Fruit fly (Drosophila melanogaster) whole organism, embryonic: ENCODE measurements around the gene CG9270.

Source experiments
- Atf6 ChIP-seq: fragments of 200-800 bp; sonication (Bioruptor generic); IDR thresholded peaks from 2 replicates; pipeline ENCODE4 v1.3.6; 2022; ENCODE audit warnings: missing biosample characterization, missing genetic modification characterization
- CG10366 ChIP-seq: fragments of 200-800 bp; sonication (Bioruptor generic); IDR thresholded peaks from 2 replicates; pipeline ENCODE4 v1.3.6; 2022; ENCODE audit warnings: missing biosample characterization, missing genetic modification characterization
- CG10654 ChIP-seq: fragments of 200-800 bp; sonication (Bioruptor generic); optimal IDR thresholded peaks from 2 replicates; lab custom pipeline; 2016; ENCODE audit warnings: missing biosample characterization, missing genetic modification characterization
- CG11398 ChIP-seq: fragments of 200-800 bp; sonication (Bioruptor generic); optimal IDR thresholded peaks from 2 replicates; lab custom pipeline; 2016; ENCODE audit warnings: missing biosample characterization, missing genetic modification characterization
- CG12219 ChIP-seq: fragments of 200-800 bp; sonication (Bioruptor generic); optimal IDR thresholded peaks from 3 replicates; lab custom pipeline; 2018; ENCODE audit warnings: missing biosample characterization, mild to moderate bottlenecking, missing genetic modification characterization
- CG12942 ChIP-seq: fragments of 200-800 bp; sonication (Bioruptor generic); optimal IDR thresholded peaks from 3 replicates; lab custom pipeline; 2016; ENCODE audit warnings: missing biosample characterization, missing genetic modification characterization
- CG1647 ChIP-seq: fragments of 200-800 bp; sonication (Bioruptor generic); optimal IDR thresholded peaks from 3 replicates; lab custom pipeline; 2016; ENCODE audit warnings: missing biosample characterization, missing genetic modification characterization
- CG17328 ChIP-seq: fragments of 200-800 bp; sonication (Bioruptor generic); IDR thresholded peaks from 2 replicates; pipeline ENCODE4 v1.3.6; 2022; ENCODE audit warnings: missing biosample characterization, missing genetic modification characterization
- CG17829 ChIP-seq: fragments of 200-800 bp; optimal IDR thresholded peaks from 2 replicates; lab custom pipeline; 2019; ENCODE audit warnings: missing biosample characterization, mild to moderate bottlenecking, missing genetic modification characterization, moderate library complexity
- CG33213 ChIP-seq: fragments of 200-800 bp; sonication (Bioruptor generic); optimal IDR thresholded peaks from 3 replicates; lab custom pipeline; 2016; ENCODE audit warnings: missing biosample characterization, missing genetic modification characterization
- CG4730 ChIP-seq: fragments of 200-800 bp; sonication (Bioruptor generic); IDR thresholded peaks from 2 replicates; pipeline ENCODE4 v1.3.6; 2022; ENCODE audit warnings: missing biosample characterization, missing genetic modification characterization
- CG6813 ChIP-seq: fragments of 200-800 bp; sonication (Bioruptor generic); optimal IDR thresholded peaks from 2 replicates; lab custom pipeline; 2017; ENCODE audit warnings: missing biosample characterization, missing genetic modification characterization, mild to moderate bottlenecking, moderate library complexity, missing genetic modification reagents
- CG8089 ChIP-seq: fragments of 200-800 bp; sonication (Bioruptor generic); optimal IDR thresholded peaks from 3 replicates; lab custom pipeline; 2016; ENCODE audit warnings: missing biosample characterization, missing genetic modification characterization
- CG8765 ChIP-seq: fragments of 200-800 bp; sonication (Bioruptor generic); IDR thresholded peaks from 2 replicates; pipeline ENCODE4 v1.3.6; 2022; ENCODE audit warnings: missing biosample characterization, missing genetic modification characterization
- CG8924 ChIP-seq: fragments of 200-800 bp; optimal IDR thresholded peaks from 3 replicates; lab custom pipeline; 2019; ENCODE audit warnings: missing biosample characterization, mild to moderate bottlenecking, missing genetic modification characterization, moderate library complexity
- CG9437 ChIP-seq: fragments of 200-800 bp; sonication (Bioruptor generic); optimal IDR thresholded peaks from 2 replicates; lab custom pipeline; 2018; ENCODE audit warnings: missing biosample characterization, mild to moderate bottlenecking, missing genetic modification characterization
- CHES-1-like ChIP-seq: fragments of 200-800 bp; sonication (Bioruptor generic); optimal IDR thresholded peaks from 2 replicates; lab custom pipeline; 2016; ENCODE audit warnings: missing biosample characterization, missing genetic modification characterization
- CkIIα-i1 ChIP-seq: fragments of 200-800 bp; sonication (Bioruptor generic); IDR thresholded peaks from 2 replicates; pipeline ENCODE4 v1.3.6; 2022; ENCODE audit warnings: missing biosample characterization, missing genetic modification characterization
- Deaf1 ChIP-seq: fragments of 200-800 bp; optimal IDR thresholded peaks from 3 replicates; lab custom pipeline; 2019; ENCODE audit warnings: missing biosample characterization, mild to moderate bottlenecking, missing genetic modification characterization, moderate library complexity
- Dek ChIP-seq: fragments of 200-800 bp; sonication (Bioruptor generic); optimal IDR thresholded peaks from 3 replicates; lab custom pipeline; 2019; ENCODE audit warnings: missing biosample characterization, mild to moderate bottlenecking, missing genetic modification characterization, moderate library complexity
- Dip2 ChIP-seq: fragments of 200-800 bp; sonication (Bioruptor generic); IDR thresholded peaks from 2 replicates; pipeline ENCODE4 v1.3.6; 2022; ENCODE audit warnings: missing biosample characterization, missing genetic modification characterization
- Fer1 ChIP-seq: fragments of 200-800 bp; sonication (Bioruptor generic); optimal IDR thresholded peaks from 2 replicates; lab custom pipeline; 2017; ENCODE audit warnings: missing biosample characterization, mild to moderate bottlenecking, missing genetic modification characterization
- Hmx ChIP-seq: fragments of 200-800 bp; sonication (Bioruptor generic); optimal IDR thresholded peaks from 2 replicates; lab custom pipeline; 2016; ENCODE audit warnings: missing biosample characterization, missing genetic modification characterization
- Hr39 ChIP-seq: fragments of >200 bp; optimal IDR thresholded peaks from 2 replicates; lab custom pipeline; 2017
- Hr78 ChIP-seq, 2 experiments: fragments of 200-800 bp in 1 of 2; fragments of >200 bp in 1 of 2; sonication (Bioruptor generic) in 1 of 2; optimal IDR thresholded peaks; 2 replicates each; lab custom pipeline; 2017 to 2019; ENCODE audit warnings: missing biosample characterization in 2 of 2, missing genetic modification characterization in 2 of 2, mild to moderate bottlenecking in 1 of 2, moderate library complexity in 1 of 2
- MESR4 ChIP-seq: fragments of 200-800 bp; sonication (Bioruptor generic); optimal IDR thresholded peaks from 2 replicates; lab custom pipeline; 2018; ENCODE audit warnings: missing biosample characterization, mild to moderate bottlenecking, missing genetic modification characterization, moderate library complexity
- Med ChIP-seq: fragments of 200-800 bp; sonication (Bioruptor generic); peaks from one replicate; lab custom pipeline; 2016; ENCODE audit warnings: missing biosample characterization, missing genetic modification characterization, mild to moderate bottlenecking, inconsistent platforms, moderate library complexity
- Mes4 ChIP-seq: fragments of 200-800 bp; sonication (Bioruptor generic); optimal IDR thresholded peaks from 2 replicates; lab custom pipeline; 2016; ENCODE audit warnings: missing biosample characterization, missing genetic modification characterization
- Nf-YA ChIP-seq: fragments of 200-800 bp; sonication (Bioruptor generic); IDR thresholded peaks from 2 replicates; pipeline ENCODE4 v1.3.6; 2022; ENCODE audit warnings: missing biosample characterization, missing genetic modification characterization
- NfI ChIP-seq: fragments of 200-800 bp; sonication (Bioruptor generic); optimal IDR thresholded peaks from 3 replicates; lab custom pipeline; 2018; ENCODE audit warnings: missing biosample characterization, mild to moderate bottlenecking, missing genetic modification characterization, moderate library complexity
- Scr ChIP-seq: fragments of 200-800 bp; sonication (Bioruptor generic); IDR thresholded peaks from 2 replicates; pipeline ENCODE4 v1.3.6; 2022; ENCODE audit warnings: missing biosample characterization, missing genetic modification characterization; ENCODE audit not compliant: partially characterized antibody
- Sin3A ChIP-seq: fragments of >200 bp; optimal IDR thresholded peaks from 2 replicates; lab custom pipeline; 2018
- Six4 ChIP-seq: fragments of 200-800 bp; sonication (Bioruptor generic); optimal IDR thresholded peaks from 2 replicates; lab custom pipeline; 2016; ENCODE audit warnings: missing biosample characterization, missing genetic modification characterization
- TFAM ChIP-seq: fragments of 200-800 bp; sonication (Bioruptor generic); optimal IDR thresholded peaks from 2 replicates; lab custom pipeline; 2017; ENCODE audit warnings: missing biosample characterization, missing genetic modification characterization, inconsistent platforms
- Vsx1 ChIP-seq: fragments of 200-800 bp; sonication (Bioruptor generic); optimal IDR thresholded peaks from 2 replicates; lab custom pipeline; 2017; ENCODE audit warnings: missing biosample characterization, mild to moderate bottlenecking, missing genetic modification characterization, missing genetic modification reagents
- az2 ChIP-seq: fragments of 200-800 bp; sonication (Bioruptor generic); optimal IDR thresholded peaks from 3 replicates; lab custom pipeline; 2016; ENCODE audit warnings: missing biosample characterization, missing genetic modification characterization
- bsh ChIP-seq, 2 experiments: fragments of 200-800 bp; sonication (Bioruptor generic); optimal IDR thresholded peaks; 2 replicates each; lab custom pipeline; 2017 to 2018; ENCODE audit warnings: mild to moderate bottlenecking in 2 of 2, missing biosample characterization in 2 of 2, missing genetic modification characterization in 2 of 2, moderate library complexity in 1 of 2
- croc ChIP-seq: fragments of 200-800 bp; sonication (Bioruptor generic); conservative IDR thresholded peaks from 3 replicates; pipeline ENCODE4 v1.3.6; 2022; ENCODE audit warnings: missing biosample characterization, missing genetic modification characterization
- da ChIP-seq: fragments of 200-800 bp; sonication (Bioruptor generic); optimal IDR thresholded peaks from 2 replicates; lab custom pipeline; 2016; ENCODE audit warnings: missing biosample characterization, missing genetic modification characterization
- fd3F ChIP-seq: fragments of 200-800 bp; sonication (Bioruptor generic); optimal IDR thresholded peaks from 2 replicates; lab custom pipeline; 2018; ENCODE audit warnings: missing biosample characterization, mild to moderate bottlenecking, missing genetic modification characterization, moderate library complexity
- fd64A ChIP-seq: fragments of 200-800 bp; sonication (Bioruptor generic); optimal IDR thresholded peaks from 3 replicates; lab custom pipeline; 2018; ENCODE audit warnings: missing biosample characterization, mild to moderate bottlenecking, missing genetic modification characterization
- gcm ChIP-seq: fragments of 200-800 bp; sonication (Bioruptor generic); optimal IDR thresholded peaks from 2 replicates; lab custom pipeline; 2019; ENCODE audit warnings: missing biosample characterization, mild to moderate bottlenecking, missing genetic modification characterization, moderate library complexity
- gfzf ChIP-seq: fragments of 200-800 bp; sonication (Bioruptor generic); optimal IDR thresholded peaks from 2 replicates; lab custom pipeline; 2016; ENCODE audit warnings: missing biosample characterization, mild to moderate bottlenecking, missing genetic modification characterization, moderate library complexity
- lmd ChIP-seq: fragments of 200-800 bp; sonication (Bioruptor generic); IDR thresholded peaks from 2 replicates; pipeline ENCODE4 v1.3.6; 2022; ENCODE audit warnings: missing biosample characterization, missing genetic modification characterization
- lola ChIP-seq, 3 experiments: fragments of >200 bp in 2 of 3; fragments of 200-800 bp in 1 of 3; sonication (Bioruptor generic) in 1 of 3; optimal IDR thresholded peaks; 2 replicates each; lab custom pipeline; 2017 to 2019; ENCODE audit warnings: missing biosample characterization in 3 of 3, missing genetic modification characterization in 3 of 3, mild to moderate bottlenecking in 1 of 3, moderate library complexity in 1 of 3
- lov ChIP-seq, 2 experiments: fragments of 200-800 bp in 1 of 2; fragments of >200 bp in 1 of 2; sonication (Bioruptor generic) in 1 of 2; IDR thresholded peaks in 1 of 2; optimal IDR thresholded peaks in 1 of 2; 2 replicates in 1 of 2; 3 replicates in 1 of 2; pipeline versions ENCODE4 v1.3.6 to Lab custom; 2017 to 2022; ENCODE audit warnings: missing biosample characterization in 1 of 2, missing genetic modification characterization in 1 of 2
- pita ChIP-seq: fragments of 200-800 bp; sonication (Bioruptor generic); optimal IDR thresholded peaks from 2 replicates; lab custom pipeline; 2017; ENCODE audit warnings: missing biosample characterization, mild to moderate bottlenecking, missing genetic modification characterization
- pum ChIP-seq: fragments of 200-800 bp; sonication (Bioruptor generic); optimal IDR thresholded peaks from 2 replicates; lab custom pipeline; 2016; ENCODE audit warnings: missing biosample characterization, missing genetic modification characterization
- row ChIP-seq: fragments of 200-800 bp; sonication (Bioruptor generic); IDR thresholded peaks from 3 replicates; pipeline ENCODE4 v1.3.6; 2022; ENCODE audit warnings: missing biosample characterization, missing genetic modification characterization
- schlank ChIP-seq: fragments of 200-800 bp; sonication (Bioruptor generic); optimal IDR thresholded peaks from 2 replicates; lab custom pipeline; 2018; ENCODE audit warnings: missing biosample characterization, mild to moderate bottlenecking, missing genetic modification characterization
- sim ChIP-seq: fragments of 200-800 bp; sonication (Bioruptor generic); IDR thresholded peaks from 2 replicates; pipeline ENCODE4 v1.3.6; 2022; ENCODE audit warnings: missing biosample characterization, missing genetic modification characterization
- vnd ChIP-seq: fragments of 200-800 bp; sonication (Bioruptor generic); IDR thresholded peaks from 3 replicates; pipeline ENCODE4 v1.3.6; 2022; ENCODE audit warnings: missing biosample characterization, missing genetic modification characterization; ENCODE audit not compliant: partially characterized antibody

CG9270 gene

DNA sequence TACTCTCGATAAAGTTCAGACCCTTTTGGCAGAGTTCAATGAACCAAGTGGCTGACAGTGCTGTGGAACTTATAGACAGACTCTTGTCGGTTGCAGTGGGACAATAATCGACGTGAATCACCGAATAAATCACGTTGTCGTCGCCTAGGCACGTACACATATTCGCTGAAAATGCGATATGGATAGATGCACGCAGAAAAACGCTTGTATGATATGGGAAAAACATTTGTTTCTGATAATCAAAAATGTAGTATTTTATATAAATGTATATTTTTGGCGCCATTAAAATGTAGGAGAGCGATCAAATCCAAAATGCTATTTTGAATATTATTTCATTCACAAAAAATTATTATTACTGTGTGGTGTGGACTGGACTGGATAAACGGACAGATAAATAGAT, 18.7 kb downstream of the CG9270 start (continued):
- TF ChIP-seq CG8089 (GFP tag; lab: Kevin White, UChicago) (no peak), CG1647 (no peak), gcm (GFP tag; lab: Kevin White, UChicago) (no peak), Nf-YA (GFP tag; lab: Robert Waterston, UW) (no peak), CG4730 (GFP tag; lab: Robert Waterston, UW) (no peak), lmd (GFP tag; lab: Robert Waterston, UW) (peak; percentile 33; the same call in 1 of the 2 replicates), Fer1 (no peak), CG17829 (tag; lab: Kevin White, UChicago) (peak; percentile 22), az2 (GFP tag; lab: Kevin White, UChicago) (peak; percentile 15), Scr (no peak), Deaf1 (tag; lab: Kevin White, UChicago) (no peak), CG11398 (GFP tag; lab: Kevin White, UChicago) (no peak), vnd (GFP tag; lab: Robert Waterston, UW) (no peak), fd3F (GFP tag; lab: Kevin White, UChicago) (no peak), CG12219 (GFP tag; lab: Kevin White, UChicago) (no peak), CG17328 (GFP tag; lab: Robert Waterston, UW) (no peak), schlank (no peak), CG6813 (no peak), Dek (tag; lab: Kevin White, UChicago) (no peak), Hr78 (GFP tag; optimal IDR thresholded peaks at IDR 0.05; lab: Kevin White, UChicago) (no peak), Hmx (GFP tag; lab: Kevin White, UChicago) (no peak), CkIIα-i1 (no peak), row (GFP tag; lab: Robert Waterston, UW) (peak; percentile 66), sim (GFP tag; lab: Robert Waterston, UW) (no peak), fd64A (GFP tag; lab: Kevin White, UChicago) (no peak), CG12942 (GFP tag; lab: Kevin White, UChicago) (no peak), gfzf (GFP tag; lab: Kevin White, UChicago) (no peak), pita (GFP tag; lab: Kevin White, UChicago) (no peak), Med (no peak), MESR4 (GFP tag; lab: Kevin White, UChicago) (no peak), CG10366 (GFP tag; lab: Robert Waterston, UW) (peak; percentile 56), CG9437 (no peak), lov (optimal IDR thresholded peaks at IDR 0.05; lab: Kevin White, UChicago) (no peak), lov (GFP tag; IDR thresholded peaks at IDR 0.05; lab: Robert Waterston, UW) (no peak), CG8765 (GFP tag; lab: Robert Waterston, UW) (no peak), Sin3A (lab: Kevin White, UChicago) (no peak), NfI (GFP tag; lab: Kevin White, UChicago) (no peak), Dip2 (GFP tag; lab: Robert Waterston, UW) (no peak), lola (GFP tag; optimal IDR thresholded peaks at IDR 0.05; lab: Kevin White, UChicago) (no peak), Hr39 (no peak), CG33213 (GFP tag; lab: Kevin White, UChicago) (no peak), pum (GFP tag; lab: Kevin White, UChicago) (no peak), Vsx1 (GFP tag; lab: Kevin White, UChicago) (no peak), Mes4 (GFP tag; lab: Kevin White, UChicago) (no peak), TFAM (no peak), da (GFP tag; lab: Kevin White, UChicago) (no peak), croc (GFP tag; lab: Robert Waterston, UW) (no peak), CG8924 (tag; lab: Kevin White, UChicago) (no peak), Atf6 (GFP tag; lab: Robert Waterston, UW) (peak; percentile 39; the same call in 1 of the 2 replicates), CHES-1-like (GFP tag; lab: Kevin White, UChicago) (no peak), CG10654 (GFP tag; lab: Kevin White, UChicago) (no peak), bsh (GFP tag; optimal IDR thresholded peaks at IDR 0.05; lab: Kevin White, UChicago) (peak in 1 of 2 experiments; percentile 61), Six4 (GFP tag; lab: Kevin White, UChicago) (peak; percentile 30)
